Fruit fly (Drosophila melanogaster): ENCODE measurements around the gene CG13643.
A peak's percentile ranks its signal among the peaks of the same experiment; 100 is the strongest.

CG13643 gene

dm6 chr3R:24863894-24864293 lies 41.9 kb downstream of the CG13643 start:
- no peak for TF ChIP-seq Abd-B (GFP tag; optimal IDR thresholded peaks at IDR 0.05)
- no peak for TF ChIP-seq jim (GFP tag; optimal IDR thresholded peaks at IDR 0.05)
- TF ChIP-seq br (GFP tag; optimal IDR thresholded peaks at IDR 0.05) = no peak
- TF ChIP-seq dsf (GFP tag; optimal IDR thresholded peaks at IDR 0.05; ENCODE audit: borderline replicate concordance) = no peak
- no peak for TF ChIP-seq Rel (GFP tag; optimal IDR thresholded peaks at IDR 0.05)
- TF ChIP-seq Rel (tag; optimal IDR thresholded peaks at IDR 0.05) = peak; percentile 96

- no peak for TF ChIP-seq Rel (GFP tag; optimal IDR thresholded peaks at IDR 0.05)
- TF ChIP-seq Rel (tag; optimal IDR thresholded peaks at IDR 0.05) = peak; percentile 93
- TF ChIP-seq CG9705 (GFP tag; optimal IDR thresholded peaks at IDR 0.05) = no peak
Observed at dm6 chr3R:24862574-24863089, 43.2 kb downstream of the CG13643 start, which contains the start of gene CG7016. CG7016 (plus strand) TSS chr3R:24862931.

dm6 chr3R:24862065-24862464 lies 43.7 kb downstream of the CG13643 start, which contains the start of gene CG13640:
CG13640 (minus strand) TSS chr3R:24862165.
- TF ChIP-seq br (GFP tag; optimal IDR thresholded peaks at IDR 0.05) (no peak), Hr78 (GFP tag; optimal IDR thresholded peaks at IDR 0.05) (no peak), Dif (GFP tag; optimal IDR thresholded peaks at IDR 0.05; ENCODE audit: partially characterized antibody) (no peak), sage (GFP tag; optimal IDR thresholded peaks at IDR 0.05) (no peak), foxo (GFP tag; optimal IDR thresholded peaks at IDR 0.05) (no peak), CG9705 (GFP tag; optimal IDR thresholded peaks at IDR 0.05) (no peak), fru (GFP tag; optimal IDR thresholded peaks at IDR 0.05) (no peak), Myc (optimal IDR thresholded peaks at IDR 0.05) (no peak)

dm6 chr3R:24860316-24860826 lies 45.4 kb downstream of the CG13643 start, which contains the start of gene CG13639:
CG13639 (minus strand) TSS chr3R:24860366.
- TF ChIP-seq OdsH (GFP tag; optimal IDR thresholded peaks at IDR 0.05) (no peak), h (GFP tag; optimal IDR thresholded peaks at IDR 0.05) (peak; percentile 11)

- TF ChIP-seq rgr (GFP tag; optimal IDR thresholded peaks at IDR 0.05) (no peak), lola (GFP tag; optimal IDR thresholded peaks at IDR 0.05) (no peak), psq (GFP tag; optimal IDR thresholded peaks at IDR 0.05) (no peak), CG32264 (GFP tag; optimal IDR thresholded peaks at IDR 0.05) (no peak), Abd-B (GFP tag; optimal IDR thresholded peaks at IDR 0.05) (no peak), woc (GFP tag; optimal IDR thresholded peaks at IDR 0.05) (no peak), ey (GFP tag; optimal IDR thresholded peaks at IDR 0.05) (no peak), sv (GFP tag; optimal IDR thresholded peaks at IDR 0.05) (no peak), brk (GFP tag; optimal IDR thresholded peaks at IDR 0.05) (no peak), dmrt93B (GFP tag; optimal IDR thresholded peaks at IDR 0.05) (no peak), N (GFP tag; optimal IDR thresholded peaks at IDR 0.05) (no peak)
Observed at dm6 chr3R:24859701-24860100, 46.1 kb downstream of the CG13643 start, which contains the start of gene ppk22. ppk22 (minus strand) TSS chr3R:24859801.

- no peak for TF ChIP-seq dmrt93B (GFP tag; optimal IDR thresholded peaks at IDR 0.05)
- no peak for TF ChIP-seq Myc (optimal IDR thresholded peaks at IDR 0.05)
- TF ChIP-seq Abd-B (GFP tag; optimal IDR thresholded peaks at IDR 0.05) = no peak
- no peak for TF ChIP-seq CG32264 (GFP tag; optimal IDR thresholded peaks at IDR 0.05)
- no peak for TF ChIP-seq Hr78 (GFP tag; optimal IDR thresholded peaks at IDR 0.05)
- no peak for TF ChIP-seq tai (GFP tag; optimal IDR thresholded peaks at IDR 0.05)
- TF ChIP-seq N (GFP tag; optimal IDR thresholded peaks at IDR 0.05) = no peak
- no peak for TF ChIP-seq HLH106 (tag; optimal IDR thresholded peaks at IDR 0.05)
- TF ChIP-seq psq (GFP tag; optimal IDR thresholded peaks at IDR 0.05) = no peak
- no peak for TF ChIP-seq Jra (GFP tag; optimal IDR thresholded peaks at IDR 0.05)
- no peak for TF ChIP-seq Sp1 (GFP tag; optimal IDR thresholded peaks at IDR 0.05)
- no peak for TF ChIP-seq dl (GFP tag; optimal IDR thresholded peaks at IDR 0.05; ENCODE audit: insufficient read depth in 1 of 2, partially characterized antibody in 2 of 2)
- no peak for TF ChIP-seq usp (GFP tag; optimal IDR thresholded peaks at IDR 0.05)
- TF ChIP-seq h (GFP tag; optimal IDR thresholded peaks at IDR 0.05) = no peak
- TF ChIP-seq CG9705 (GFP tag; optimal IDR thresholded peaks at IDR 0.05) = no peak
- TF ChIP-seq brk (GFP tag; optimal IDR thresholded peaks at IDR 0.05) = no peak
Observed at dm6 chr3R:24857459-24857858, 48.3 kb downstream of the CG13643 start, which contains the start of gene CAH4. CAH4 (minus strand) TSS chr3R:24857559.
